Worm (Caenorhabditis elegans): ENCODE results near the gene C10G8.4.

Gene C10G8.4

ce11 chrV:5322815-5323214 is 11.1 kb downstream of the C10G8.4 start:
- TF ChIP-seq tbx-11 (GFP tag; IDR thresholded peaks at IDR 0.05) (no peak), tra-4 (tag; optimal IDR thresholded peaks at IDR 0.05) (no peak), hmbx-1 (tag; optimal IDR thresholded peaks at IDR 0.05) (no peak), pes-1 (GFP tag; IDR thresholded peaks at IDR 0.05) (no peak), hmg-4 (GFP tag; optimal IDR thresholded peaks at IDR 0.05) (no peak), hnd-1 (tag; optimal IDR thresholded peaks at IDR 0.05) (no peak), aly-1 (tag; optimal IDR thresholded peaks at IDR 0.05) (no peak), scrt-1 (GFP tag; IDR thresholded peaks at IDR 0.05) (no peak), B0310.2 (tag; optimal IDR thresholded peaks at IDR 0.05) (no peak), F13C5.2 (tag; optimal IDR thresholded peaks at IDR 0.05) (no peak), ceh-13 (GFP tag; optimal IDR thresholded peaks at IDR 0.05) (no peak), ceh-36 (tag; optimal IDR thresholded peaks at IDR 0.05) (no peak), ets-7 (tag; optimal IDR thresholded peaks at IDR 0.05) (no peak), tbx-37 (GFP tag; conservative IDR thresholded peaks at IDR 0.05) (no peak), flt-1 (GFP tag; IDR thresholded peaks at IDR 0.05) (no peak), sea-1 (GFP tag; conservative IDR thresholded peaks at IDR 0.05) (no peak)

- TF ChIP-seq ceh-13 (GFP tag; optimal IDR thresholded peaks at IDR 0.05) (no peak), sea-1 (GFP tag; conservative IDR thresholded peaks at IDR 0.05) (no peak), flt-1 (GFP tag; IDR thresholded peaks at IDR 0.05) (no peak)
Observed at ce11 chrV:5324566-5324965, 12.8 kb downstream of the C10G8.4 start, which contains the start of gene ceh-33. Gene ceh-33 (minus strand): TSS chrV:5324666.

ce11 chrV:5328314-5328713 is 16.6 kb downstream of the C10G8.4 start, which contains the start of gene C10G8.8:
Gene C10G8.8 (minus strand): TSS chrV:5328414.
- TF ChIP-seq F13C5.2 (tag; optimal IDR thresholded peaks at IDR 0.05): no peak
- no peak for TF ChIP-seq tbx-11 (GFP tag; IDR thresholded peaks at IDR 0.05)
- no peak for TF ChIP-seq ceh-36 (tag; optimal IDR thresholded peaks at IDR 0.05)
- no peak for TF ChIP-seq tbx-37 (GFP tag; conservative IDR thresholded peaks at IDR 0.05)
- TF ChIP-seq B0310.2 (tag; optimal IDR thresholded peaks at IDR 0.05): no peak
- no peak for TF ChIP-seq scrt-1 (GFP tag; IDR thresholded peaks at IDR 0.05)
- TF ChIP-seq tra-4 (tag; optimal IDR thresholded peaks at IDR 0.05): no peak
- no peak for TF ChIP-seq aly-1 (tag; optimal IDR thresholded peaks at IDR 0.05)
- TF ChIP-seq ets-7 (tag; optimal IDR thresholded peaks at IDR 0.05): no peak
- TF ChIP-seq sea-1 (GFP tag; conservative IDR thresholded peaks at IDR 0.05): no peak
- no peak for TF ChIP-seq ama-1 (optimal IDR thresholded peaks at IDR 0.05)
- TF ChIP-seq pes-1 (GFP tag; IDR thresholded peaks at IDR 0.05): no peak
- no peak for TF ChIP-seq hmg-4 (GFP tag; optimal IDR thresholded peaks at IDR 0.05)

ce11 chrV:5329677-5330266 is 18.0 kb downstream of the C10G8.4 start:
- TF ChIP-seq ceh-13 (GFP tag; optimal IDR thresholded peaks at IDR 0.05) (no peak), scrt-1 (GFP tag; IDR thresholded peaks at IDR 0.05) (0 out of 2 replicates have a peak, but pooled peaks have one; percentile 25), hmbx-1 (tag; optimal IDR thresholded peaks at IDR 0.05) (no peak)

ce11 chrV:5330967-5331366 is 19.2 kb downstream of the C10G8.4 start, which contains the start of gene srg-26:
Gene srg-26 (plus strand): TSS chrV:5331267.
- TF ChIP-seq aly-1 (tag; optimal IDR thresholded peaks at IDR 0.05): no peak
- TF ChIP-seq hmg-4 (GFP tag; optimal IDR thresholded peaks at IDR 0.05): no peak
- TF ChIP-seq B0310.2 (tag; optimal IDR thresholded peaks at IDR 0.05): no peak
- TF ChIP-seq ets-7 (tag; optimal IDR thresholded peaks at IDR 0.05): no peak
- no peak for TF ChIP-seq ceh-13 (GFP tag; optimal IDR thresholded peaks at IDR 0.05)
- no peak for TF ChIP-seq hnd-1 (tag; optimal IDR thresholded peaks at IDR 0.05)
- TF ChIP-seq scrt-1 (GFP tag; IDR thresholded peaks at IDR 0.05): no peak
- TF ChIP-seq ceh-36 (tag; optimal IDR thresholded peaks at IDR 0.05): no peak
- TF ChIP-seq pes-1 (GFP tag; IDR thresholded peaks at IDR 0.05): no peak
- TF ChIP-seq ama-1 (optimal IDR thresholded peaks at IDR 0.05): no peak
- no peak for TF ChIP-seq sea-1 (GFP tag; conservative IDR thresholded peaks at IDR 0.05)
- no peak for TF ChIP-seq tbx-11 (GFP tag; IDR thresholded peaks at IDR 0.05)
- no peak for TF ChIP-seq tbx-37 (GFP tag; conservative IDR thresholded peaks at IDR 0.05)
- no peak for TF ChIP-seq tra-4 (tag; optimal IDR thresholded peaks at IDR 0.05)
- no peak for TF ChIP-seq hmbx-1 (tag; optimal IDR thresholded peaks at IDR 0.05)

ce11 chrV:5334588-5334987 is 22.9 kb downstream of the C10G8.4 start, which contains the start of gene srg-28:
Gene srg-28 (plus strand): TSS chrV:5334888.
- no peak for TF ChIP-seq hnd-1 (tag; optimal IDR thresholded peaks at IDR 0.05)
- TF ChIP-seq tbx-37 (GFP tag; conservative IDR thresholded peaks at IDR 0.05): no peak
- TF ChIP-seq hmg-4 (GFP tag; optimal IDR thresholded peaks at IDR 0.05): no peak
- TF ChIP-seq tra-4 (tag; optimal IDR thresholded peaks at IDR 0.05): no peak
- TF ChIP-seq ets-7 (tag; optimal IDR thresholded peaks at IDR 0.05): no peak
- TF ChIP-seq F13C5.2 (tag; optimal IDR thresholded peaks at IDR 0.05): no peak
- TF ChIP-seq B0310.2 (tag; optimal IDR thresholded peaks at IDR 0.05): no peak
- no peak for TF ChIP-seq ceh-13 (GFP tag; optimal IDR thresholded peaks at IDR 0.05)

- TF ChIP-seq ama-1 (optimal IDR thresholded peaks at IDR 0.05): no peak
- TF ChIP-seq F13C5.2 (tag; optimal IDR thresholded peaks at IDR 0.05): no peak
- no peak for TF ChIP-seq pes-1 (GFP tag; IDR thresholded peaks at IDR 0.05)
- no peak for TF ChIP-seq ceh-36 (tag; optimal IDR thresholded peaks at IDR 0.05)
- no peak for TF ChIP-seq flt-1 (GFP tag; IDR thresholded peaks at IDR 0.05)
- no peak for TF ChIP-seq hmg-4 (GFP tag; optimal IDR thresholded peaks at IDR 0.05)
- TF ChIP-seq hmbx-1 (tag; optimal IDR thresholded peaks at IDR 0.05): no peak
- no peak for TF ChIP-seq ets-7 (tag; optimal IDR thresholded peaks at IDR 0.05)
- no peak for TF ChIP-seq ceh-13 (GFP tag; optimal IDR thresholded peaks at IDR 0.05)
- no peak for TF ChIP-seq hnd-1 (tag; optimal IDR thresholded peaks at IDR 0.05)
- no peak for TF ChIP-seq sea-1 (GFP tag; conservative IDR thresholded peaks at IDR 0.05)
- TF ChIP-seq aly-1 (tag; optimal IDR thresholded peaks at IDR 0.05): no peak
Observed at ce11 chrV:5336884-5337283, 25.1 kb downstream of the C10G8.4 start, which contains the start of gene srg-29. Gene srg-29 (plus strand): TSS chrV:5337184.

ce11 chrV:5339497-5339896 is 27.8 kb downstream of the C10G8.4 start, which contains the start of gene srg-27:
Gene srg-27 (plus strand): TSS chrV:5339797.
- TF ChIP-seq hnd-1 (tag; optimal IDR thresholded peaks at IDR 0.05) (no peak), aly-1 (tag; optimal IDR thresholded peaks at IDR 0.05) (no peak), ama-1 (optimal IDR thresholded peaks at IDR 0.05) (no peak), ets-7 (tag; optimal IDR thresholded peaks at IDR 0.05) (no peak)

Data from whole organism, early embryonic.